Worm (Caenorhabditis elegans) whole organism, L2 larva: ENCODE data around the gene anoh-2.
A peak's percentile ranks its signal among the peaks of the same experiment; 100 is the strongest.

Source experiments
- C34F6.9 ChIP-seq: fragments of 150-350 bp; optimal IDR thresholded peaks from 2 replicates; lab custom pipeline; 2014; ENCODE audit warnings: missing biosample characterization, missing genetic modification characterization
- R02D3.7 ChIP-seq: fragments of 150-350 bp; optimal IDR thresholded peaks from 2 replicates; lab custom pipeline; 2014; ENCODE audit warnings: missing biosample characterization, missing genetic modification characterization
- Y55F3AM.14 ChIP-seq: fragments of 200-800 bp; sonication (Bioruptor generic); optimal IDR thresholded peaks from 2 replicates; lab custom pipeline; 2018; ENCODE audit warnings: mild to moderate bottlenecking, missing genetic modification characterization, missing compliant biosample characterization
- alr-1 ChIP-seq: fragments of 150-350 bp; optimal IDR thresholded peaks from 2 replicates; lab custom pipeline; 2014; ENCODE audit warnings: missing biosample characterization, missing genetic modification characterization
- aly-2 ChIP-seq: fragments of 150-350 bp; optimal IDR thresholded peaks from 2 replicates; lab custom pipeline; 2014; ENCODE audit warnings: missing biosample characterization, missing genetic modification characterization
- blmp-1 ChIP-seq: sonication (generic microtip); optimal IDR thresholded peaks from 2 replicates; lab custom pipeline; 2017; ENCODE audit warnings: missing genetic modification characterization, mild to moderate bottlenecking, missing compliant biosample characterization, antibody characterized with exemption, moderate library complexity; ENCODE audit not compliant: insufficient read depth
- ceh-16 ChIP-seq: fragments of 150-350 bp; optimal IDR thresholded peaks from 2 replicates; lab custom pipeline; 2014; ENCODE audit warnings: missing biosample characterization, missing genetic modification characterization
- ceh-82 ChIP-seq: fragments of 150-350 bp; optimal IDR thresholded peaks from 2 replicates; lab custom pipeline; 2014; ENCODE audit warnings: missing biosample characterization, missing genetic modification characterization
- crh-2 ChIP-seq: sonication (generic microtip); optimal IDR thresholded peaks from 2 replicates; lab custom pipeline; 2017; ENCODE audit warnings: missing biosample characterization, missing genetic modification characterization
- dmd-4 ChIP-seq: sonication (generic microtip); optimal IDR thresholded peaks from 2 replicates; lab custom pipeline; 2017; ENCODE audit warnings: missing biosample characterization, missing genetic modification characterization
- egl-27 ChIP-seq: sonication (generic microtip); optimal IDR thresholded peaks from 3 replicates; lab custom pipeline; 2017; ENCODE audit warnings: missing biosample characterization, missing genetic modification reagents, missing genetic modification characterization
- elt-1 ChIP-seq: fragments of 150-350 bp; optimal IDR thresholded peaks from 2 replicates; lab custom pipeline; 2014; ENCODE audit warnings: missing biosample characterization, missing genetic modification characterization
- elt-3 ChIP-seq: sonication (generic microtip); optimal IDR thresholded peaks from 2 replicates; lab custom pipeline; 2017; ENCODE audit warnings: missing biosample characterization, missing genetic modification characterization
- fos-1 ChIP-seq: fragments of 150-350 bp; optimal IDR thresholded peaks from 2 replicates; lab custom pipeline; 2014; ENCODE audit warnings: missing biosample characterization, missing genetic modification characterization
- gmeb-1 ChIP-seq: fragments of 150-350 bp; optimal IDR thresholded peaks from 2 replicates; lab custom pipeline; 2014; ENCODE audit warnings: missing biosample characterization, missing genetic modification characterization
- lin-11 ChIP-seq: fragments of 150-350 bp; sonication (generic microtip); optimal IDR thresholded peaks from 2 replicates; lab custom pipeline; 2014; ENCODE audit warnings: missing biosample characterization, missing genetic modification characterization, inconsistent platforms, mixed read lengths
- lsy-2 ChIP-seq, 2 experiments: fragments of 150-350 bp in 1 of 2; sonication (generic microtip) in 1 of 2; optimal IDR thresholded peaks; 2 replicates each; lab custom pipeline; 2014 to 2017; ENCODE audit warnings: missing biosample characterization in 2 of 2, missing genetic modification characterization in 2 of 2
- mab-5 ChIP-seq: fragments of 150-350 bp; optimal IDR thresholded peaks from 2 replicates; lab custom pipeline; 2014; ENCODE audit warnings: missing biosample characterization, missing genetic modification characterization
- mbf-1 ChIP-seq: sonication (generic microtip); optimal IDR thresholded peaks from 2 replicates; lab custom pipeline; 2017; ENCODE audit warnings: missing biosample characterization, missing genetic modification characterization
- mdl-1 ChIP-seq, 2 experiments: fragments of 150-350 bp in 1 of 2; sonication (generic microtip) in 1 of 2; optimal IDR thresholded peaks; 2 replicates each; lab custom pipeline; 2017; ENCODE audit warnings: missing biosample characterization in 2 of 2, missing genetic modification characterization in 2 of 2
- nhr-10 ChIP-seq: sonication (generic microtip); optimal IDR thresholded peaks from 2 replicates; lab custom pipeline; 2017; ENCODE audit warnings: missing biosample characterization, missing genetic modification characterization
- nhr-11 ChIP-seq: fragments of 150-350 bp; optimal IDR thresholded peaks from 2 replicates; lab custom pipeline; 2014; ENCODE audit warnings: missing biosample characterization, missing genetic modification characterization
- nhr-129 ChIP-seq: fragments of 150-350 bp; optimal IDR thresholded peaks from 2 replicates; lab custom pipeline; 2014; ENCODE audit warnings: missing biosample characterization, missing genetic modification characterization
- nhr-21 ChIP-seq: fragments of 150-350 bp; optimal IDR thresholded peaks from 2 replicates; lab custom pipeline; 2014; ENCODE audit warnings: missing biosample characterization, missing genetic modification characterization
- nhr-23 ChIP-seq: fragments of 150-350 bp; optimal IDR thresholded peaks from 2 replicates; lab custom pipeline; 2014; ENCODE audit warnings: missing biosample characterization, missing genetic modification reagents, missing genetic modification characterization
- nhr-25 ChIP-seq: fragments of 150-350 bp; sonication (generic microtip); optimal IDR thresholded peaks from 3 replicates; lab custom pipeline; 2014; ENCODE audit warnings: missing biosample characterization, missing genetic modification characterization
- nhr-6 ChIP-seq: fragments of 150-350 bp; optimal IDR thresholded peaks from 2 replicates; lab custom pipeline; 2014; ENCODE audit warnings: missing biosample characterization, missing genetic modification characterization
- nhr-77 ChIP-seq: fragments of 150-350 bp; optimal IDR thresholded peaks from 2 replicates; lab custom pipeline; 2014; ENCODE audit warnings: missing biosample characterization, missing genetic modification characterization
- peb-1 ChIP-seq: fragments of 150-350 bp; optimal IDR thresholded peaks from 2 replicates; lab custom pipeline; 2014; ENCODE audit warnings: missing biosample characterization, missing genetic modification characterization
- unc-39 ChIP-seq: fragments of 150-350 bp; optimal IDR thresholded peaks from 2 replicates; lab custom pipeline; 2014; ENCODE audit warnings: missing biosample characterization, missing genetic modification characterization
- unc-55 ChIP-seq: fragments of 150-350 bp; sonication (generic microtip); optimal IDR thresholded peaks from 3 replicates; lab custom pipeline; 2014; ENCODE audit warnings: missing biosample characterization, missing genetic modification reagents, missing genetic modification characterization
- unc-62 ChIP-seq: fragments of 150-350 bp; optimal IDR thresholded peaks from 2 replicates; lab custom pipeline; 2014; ENCODE audit warnings: missing biosample characterization, missing genetic modification reagents, missing genetic modification characterization
- ztf-11 ChIP-seq: sonication (generic microtip); optimal IDR thresholded peaks from 2 replicates; lab custom pipeline; 2017; ENCODE audit warnings: missing biosample characterization, missing genetic modification characterization
- ztf-4 ChIP-seq: fragments of 150-350 bp; optimal IDR thresholded peaks from 2 replicates; lab custom pipeline; 2014; ENCODE audit warnings: missing biosample characterization, missing genetic modification characterization

anoh-2 gene

DNA sequence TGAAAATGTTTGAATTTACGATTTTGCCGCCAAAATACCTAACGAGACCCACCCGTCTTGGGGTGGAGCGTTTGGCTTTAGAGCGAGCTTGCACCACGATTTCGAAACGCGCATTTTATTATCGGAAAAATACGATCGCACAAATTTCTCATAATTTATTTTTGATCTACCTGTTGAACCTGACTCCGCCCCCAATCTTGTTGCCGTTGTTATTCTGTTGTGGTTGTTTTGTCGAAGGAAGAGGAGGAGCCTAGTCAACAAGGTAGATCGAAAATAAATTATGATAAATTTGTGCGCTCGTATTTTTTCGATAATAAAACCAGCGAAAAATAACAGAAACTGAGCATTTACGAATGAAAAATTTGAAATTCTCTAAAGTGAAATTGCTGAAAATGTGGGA lies 819 bp downstream of the anoh-2 start:
- TF ChIP-seq lin-11 (tag; lab: Kevin White, UChicago), result no peak
- TF ChIP-seq nhr-10 (tag; lab: Kevin White, UChicago), result no peak
- no peak for TF ChIP-seq aly-2 (tag; lab: Kevin White, UChicago)
- TF ChIP-seq egl-27 (tag; lab: Kevin White, UChicago), result no peak
- TF ChIP-seq Y55F3AM.14 (GFP tag; lab: Kevin White, UChicago), result no peak
- TF ChIP-seq unc-62, result no peak
- no peak for TF ChIP-seq peb-1 (tag; lab: Kevin White, UChicago)
- TF ChIP-seq crh-2, result no peak
- no peak for TF ChIP-seq R02D3.7 (tag; lab: Kevin White, UChicago)
- TF ChIP-seq C34F6.9 (tag; lab: Kevin White, UChicago), result no peak
- TF ChIP-seq dmd-4 (tag; lab: Kevin White, UChicago), result no peak
- no peak for TF ChIP-seq alr-1
- no peak for TF ChIP-seq nhr-11 (tag; lab: Kevin White, UChicago)
- no peak for TF ChIP-seq unc-39 (tag; lab: Kevin White, UChicago)
- no peak for TF ChIP-seq elt-3 (tag; lab: Kevin White, UChicago)
- no peak for TF ChIP-seq mdl-1 (tag; optimal IDR thresholded peaks at IDR 0.05; lab: Kevin White, UChicago)
- no peak for TF ChIP-seq gmeb-1
- TF ChIP-seq ztf-4 (tag; lab: Kevin White, UChicago), result no peak
- no peak for TF ChIP-seq nhr-6 (tag; lab: Kevin White, UChicago)

DNA sequence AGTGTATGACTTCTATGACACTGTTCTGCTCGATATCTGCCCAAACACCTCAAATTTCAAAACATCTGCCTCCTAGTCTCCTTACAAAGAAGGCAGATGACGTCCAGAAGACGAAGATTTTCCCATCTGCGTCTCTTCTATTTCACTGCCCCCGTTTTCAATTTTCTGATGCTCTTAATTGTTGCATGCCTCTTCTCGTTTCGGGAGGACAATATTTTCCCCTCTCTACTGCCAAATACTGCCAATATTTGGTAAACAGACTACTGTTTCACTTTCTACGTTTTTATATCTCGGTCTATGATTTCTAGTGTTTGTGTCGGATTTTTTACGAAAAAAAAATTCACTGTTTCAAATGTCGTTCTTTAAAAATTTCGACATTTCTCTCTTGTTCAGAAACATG lies 3.3 kb downstream of the anoh-2 start:
- TF ChIP-seq ceh-82 (tag; lab: Kevin White, UChicago) (no peak), C34F6.9 (tag; lab: Kevin White, UChicago) (peak; percentile 5), nhr-129 (tag; lab: Kevin White, UChicago) (peak; percentile 35), mab-5 (tag; lab: Kevin White, UChicago) (no peak)

DNA sequence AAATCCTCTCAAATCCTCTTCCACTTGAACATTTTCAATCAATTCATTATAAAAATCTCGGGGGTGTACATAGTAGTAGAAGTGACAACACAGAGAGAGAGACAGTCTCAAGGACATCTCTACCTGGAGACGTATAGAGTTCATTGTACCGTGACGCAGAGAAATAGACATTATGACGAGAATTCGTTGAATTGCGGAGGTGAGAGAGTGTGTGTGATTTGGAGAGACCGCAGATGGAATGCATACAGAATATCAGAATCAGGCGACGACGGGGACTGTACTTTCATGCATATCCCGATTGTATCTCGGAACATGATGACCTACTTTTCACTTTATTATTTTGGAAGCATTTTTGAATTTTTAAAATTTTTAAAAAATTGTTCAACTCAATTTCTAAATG lies 17.7 kb downstream of the anoh-2 start:
- TF ChIP-seq nhr-21 (peak; percentile 65), fos-1 (tag; lab: Kevin White, UChicago) (peak; percentile 26), crh-2 (no peak), nhr-77 (tag; lab: Kevin White, UChicago) (no peak), egl-27 (tag; lab: Kevin White, UChicago) (peak; percentile 26), elt-1 (tag; lab: Kevin White, UChicago) (no peak), mbf-1 (tag; lab: Kevin White, UChicago) (no peak), blmp-1 (peak; percentile 46), C34F6.9 (tag; lab: Kevin White, UChicago) (peak; percentile 24), nhr-6 (tag; lab: Kevin White, UChicago) (no peak), nhr-25 (peak; percentile 86), ceh-16 (tag; lab: Kevin White, UChicago) (peak; percentile 79), lin-11 (tag; lab: Kevin White, UChicago) (no peak), lsy-2 (tag; optimal IDR thresholded peaks at IDR 0.05; lab: Kevin White, UChicago) (peak in 1 of 2 experiments; percentile 55), nhr-129 (tag; lab: Kevin White, UChicago) (peak; percentile 85)

DNA sequence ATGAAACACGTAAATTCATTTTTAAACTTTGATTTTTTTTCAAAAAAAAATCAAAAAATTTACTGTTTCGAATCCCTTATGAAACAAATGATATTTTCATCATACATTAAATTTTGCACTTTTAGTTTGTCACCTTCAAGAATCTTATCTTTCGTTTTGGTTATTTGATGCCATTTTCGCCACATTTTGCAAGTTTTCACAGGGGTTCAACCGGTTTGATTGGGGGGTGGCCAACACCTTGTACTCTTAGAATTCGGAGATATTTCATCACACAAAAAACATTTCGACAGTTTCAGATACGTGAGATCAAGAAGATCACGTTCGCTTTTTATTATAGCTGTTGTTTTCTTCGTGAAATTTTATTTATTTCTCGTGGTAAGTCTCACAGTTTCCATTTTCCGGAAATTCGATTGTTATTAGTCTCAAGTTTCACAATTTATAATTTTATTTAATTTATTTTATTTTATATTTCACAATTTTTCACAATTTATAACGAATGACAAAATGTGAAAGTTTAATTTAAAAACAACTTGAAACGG lies 19.1 kb downstream of the anoh-2 start, which contains the start of gene Y57G11C.31:
Y57G11C.31 (plus strand) TSS at position 276 of the 539 bp plus-strand sequence.
- TF ChIP-seq nhr-21, result peak; percentile 48
- TF ChIP-seq blmp-1, result peak; percentile 67
- TF ChIP-seq lin-11 (tag; lab: Kevin White, UChicago), result no peak
- TF ChIP-seq nhr-129 (tag; lab: Kevin White, UChicago), result peak; percentile 1
- TF ChIP-seq nhr-25, result peak; percentile 45

DNA sequence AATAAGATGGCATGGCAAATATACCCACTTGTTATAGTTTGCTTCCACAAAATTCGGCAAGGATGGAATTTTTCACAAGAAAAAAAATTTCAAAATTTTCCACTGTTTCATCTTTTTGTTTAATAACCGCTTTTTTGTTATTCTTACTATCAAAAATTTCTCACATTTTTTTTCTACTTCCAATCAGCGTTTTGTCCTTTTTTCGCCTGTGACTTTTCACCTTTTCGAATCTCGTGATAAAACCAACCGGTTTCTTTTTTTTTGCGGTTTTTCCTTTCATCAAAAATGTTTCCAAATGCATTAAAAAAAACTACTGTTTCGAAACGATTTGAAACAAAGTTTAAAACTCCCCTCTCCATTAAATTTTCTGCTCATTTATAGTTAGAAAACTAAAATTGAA lies 21.0 kb downstream of the anoh-2 start:
- TF ChIP-seq ztf-11 (tag; lab: Kevin White, UChicago) (no peak), lin-11 (tag; lab: Kevin White, UChicago) (no peak), nhr-129 (tag; lab: Kevin White, UChicago) (no peak), nhr-23 (no peak), unc-55 (GFP tag; lab: Kevin White, UChicago) (no peak), C34F6.9 (tag; lab: Kevin White, UChicago) (no peak), mab-5 (tag; lab: Kevin White, UChicago) (no peak)
- TF ChIP-seq, all 48 proteins: peak for 0
